Worm (Caenorhabditis elegans): ENCODE data around the gene R10E4.11.

DNA sequence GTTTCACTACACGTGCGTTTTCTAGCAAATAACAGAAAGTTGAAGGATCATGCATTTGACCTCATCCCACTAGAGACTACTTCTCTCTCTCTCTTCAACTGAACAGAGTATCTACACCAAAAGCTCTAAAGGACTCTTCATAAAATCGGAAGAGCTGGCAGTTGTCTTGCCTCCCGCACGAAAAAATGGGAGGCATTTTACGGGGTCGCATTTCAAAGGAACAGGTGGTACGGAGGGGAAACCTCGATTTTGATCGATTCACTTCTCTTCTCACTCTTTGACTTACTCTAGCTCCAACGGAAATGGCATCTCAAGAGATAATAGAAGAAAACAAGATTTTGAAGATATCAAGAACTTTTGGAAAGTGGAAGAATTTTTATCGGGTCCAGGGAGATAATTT is 17.7 kb downstream of the R10E4.11 start:
- TF ChIP-seq flt-1 (GFP tag; IDR thresholded peaks at IDR 0.05) (no peak), T22C8.4 (GFP tag; IDR thresholded peaks at IDR 0.05) (no peak)
